Worm (Caenorhabditis elegans) whole organism, mixed stage, embryonic: ENCODE data around the gene C05A2.4.

ENCODE experiments used
- blmp-1 ChIP-seq: fragments of 150-350 bp; optimal IDR thresholded peaks from 2 replicates; lab custom pipeline; 2014; ENCODE audit warnings: missing biosample characterization, missing genetic modification characterization
- ces-1 ChIP-seq: fragments of 150-350 bp; optimal IDR thresholded peaks from 2 replicates; lab custom pipeline; 2014; ENCODE audit warnings: missing biosample characterization, missing genetic modification reagents, missing genetic modification characterization
- lin-32 ChIP-seq: fragments of 200-800 bp; sonication (Bioruptor generic); optimal IDR thresholded peaks from 2 replicates; lab custom pipeline; 2018; ENCODE audit warnings: mild to moderate bottlenecking, missing genetic modification characterization, missing compliant biosample characterization
- nhr-237 ChIP-seq: fragments of 150-350 bp; optimal IDR thresholded peaks from 2 replicates; lab custom pipeline; 2014; ENCODE audit warnings: missing biosample characterization, missing genetic modification characterization
- nhr-76 ChIP-seq: sonication (generic microtip); optimal IDR thresholded peaks from 2 replicates; lab custom pipeline; 2017; ENCODE audit warnings: missing biosample characterization, missing genetic modification characterization
- snpc-4 ChIP-seq: fragments of 150-350 bp; optimal IDR thresholded peaks from 2 replicates; lab custom pipeline; 2014; ENCODE audit warnings: missing biosample characterization, missing genetic modification characterization
- unc-39 ChIP-seq: fragments of 150-350 bp; optimal IDR thresholded peaks from 2 replicates; lab custom pipeline; 2014; ENCODE audit warnings: missing biosample characterization, missing genetic modification characterization
- unc-62 ChIP-seq: fragments of 150-350 bp; optimal IDR thresholded peaks from 2 replicates; lab custom pipeline; 2014; ENCODE audit warnings: missing biosample characterization, missing genetic modification reagents, missing genetic modification characterization
- ztf-11 ChIP-seq: fragments of 150-350 bp; optimal IDR thresholded peaks from 2 replicates; lab custom pipeline; 2014; ENCODE audit warnings: missing biosample characterization, missing genetic modification characterization

DNA sequence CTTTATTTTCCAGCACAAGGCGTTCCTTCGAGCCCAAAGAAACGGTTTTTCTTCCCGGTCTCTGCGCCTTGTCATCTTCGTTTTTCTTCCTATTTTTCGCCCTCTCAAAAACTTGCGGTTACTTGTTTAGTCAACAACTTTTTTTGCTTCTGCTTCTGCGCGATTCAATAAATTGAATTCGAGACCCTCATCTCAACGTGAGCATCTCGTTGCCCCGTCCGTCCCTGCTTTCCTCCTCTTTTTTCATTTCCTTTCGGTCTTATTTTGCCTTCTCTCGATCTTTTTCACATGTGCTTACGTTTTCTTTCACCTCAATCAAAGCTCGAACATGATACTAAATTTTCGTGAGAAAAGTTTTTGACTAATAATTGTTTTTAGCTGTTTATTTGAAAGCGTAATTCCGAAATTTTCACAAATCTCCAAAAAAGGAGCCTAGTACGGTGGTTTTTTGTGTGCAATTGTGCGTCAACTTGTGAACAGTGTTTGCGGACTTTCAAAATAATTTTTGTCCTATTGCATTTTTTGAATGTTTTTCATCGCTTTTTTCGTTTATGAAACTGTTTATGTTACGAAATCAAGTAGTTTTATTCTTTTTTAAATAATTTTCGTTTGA, 15.2 kb upstream of the C05A2.4 start:
- TF ChIP-seq blmp-1 (tag; lab: Kevin White, UChicago) = no peak
- no peak for TF ChIP-seq ztf-11 (tag; lab: Kevin White, UChicago)
- TF ChIP-seq unc-62 = no peak
- TF ChIP-seq nhr-237 (tag; lab: Kevin White, UChicago) = no peak
- TF ChIP-seq nhr-76 = no peak
- TF ChIP-seq ces-1 (GFP tag; lab: Kevin White, UChicago) = peak; percentile 68
- TF ChIP-seq snpc-4 (tag; lab: Kevin White, UChicago) = no peak
- TF ChIP-seq unc-39 (tag; lab: Kevin White, UChicago) = no peak
- no peak for TF ChIP-seq lin-32 (GFP tag; lab: Kevin White, UChicago)
